Worm (Caenorhabditis elegans) whole organism, L1 larva: Measurements from ENCODE around the gene nspc-4.

Experiments used
- alr-1 ChIP-seq: fragments of 200-800 bp; sonication (Bioruptor generic); optimal IDR thresholded peaks from 2 replicates; lab custom pipeline; 2018; ENCODE audit warnings: borderline replicate concordance, mild to moderate bottlenecking, missing genetic modification characterization, missing compliant biosample characterization
- aly-2 ChIP-seq: fragments of 150-350 bp; optimal IDR thresholded peaks from 2 replicates; lab custom pipeline; 2014; ENCODE audit warnings: missing biosample characterization, missing genetic modification characterization
- ceh-8 ChIP-seq: fragments of 200-800 bp; sonication (Bioruptor generic); optimal IDR thresholded peaks from 2 replicates; lab custom pipeline; 2018; ENCODE audit warnings: mild to moderate bottlenecking, missing genetic modification characterization, moderate library complexity, missing compliant biosample characterization
- ces-1 ChIP-seq: fragments of 150-350 bp; optimal IDR thresholded peaks from 2 replicates; lab custom pipeline; 2014; ENCODE audit warnings: missing biosample characterization, missing genetic modification reagents, missing genetic modification characterization
- egl-27 ChIP-seq, 2 experiments: fragments of 150-350 bp in 1 of 2; sonication (generic microtip); optimal IDR thresholded peaks; 3 replicates each; lab custom pipeline; 2017 to 2018; ENCODE audit warnings: missing biosample characterization in 2 of 2, missing genetic modification characterization in 2 of 2, missing genetic modification reagents in 2 of 2
- elt-2 ChIP-seq: sonication (generic microtip); optimal IDR thresholded peaks from 2 replicates; lab custom pipeline; 2016; ENCODE audit warnings: missing genetic modification characterization, mild to moderate bottlenecking, inconsistent platforms, missing compliant biosample characterization, missing genetic modification reagents
- lin-15B ChIP-seq: fragments of 150-350 bp; sonication (generic microtip); optimal IDR thresholded peaks from 3 replicates; lab custom pipeline; 2014; ENCODE audit warnings: missing biosample characterization, missing genetic modification characterization
- lin-35 ChIP-seq, 2 experiments: fragments of 150-350 bp; optimal IDR thresholded peaks; 2 replicates each; lab custom pipeline; 2014; ENCODE audit warnings: missing biosample characterization in 2 of 2, missing genetic modification characterization in 2 of 2, missing genetic modification reagents in 2 of 2
- lin-39 ChIP-seq: fragments of 150-350 bp; optimal IDR thresholded peaks from 2 replicates; lab custom pipeline; 2014; ENCODE audit warnings: missing biosample characterization, missing genetic modification reagents, missing genetic modification characterization
- mep-1 ChIP-seq: fragments of 150-350 bp; optimal IDR thresholded peaks from 2 replicates; lab custom pipeline; 2014; ENCODE audit warnings: missing biosample characterization, missing genetic modification characterization
- pqm-1 ChIP-seq: sonication (generic microtip); optimal IDR thresholded peaks from 3 replicates; lab custom pipeline; 2017; ENCODE audit warnings: missing biosample characterization, missing genetic modification characterization
- skn-1 ChIP-seq: fragments of 150-350 bp; optimal IDR thresholded peaks from 2 replicates; lab custom pipeline; 2014; ENCODE audit warnings: missing biosample characterization, missing genetic modification characterization
- tlp-1 ChIP-seq: fragments of 150-350 bp; optimal IDR thresholded peaks from 2 replicates; lab custom pipeline; 2014; ENCODE audit warnings: missing biosample characterization, missing genetic modification characterization
- zag-1 ChIP-seq: fragments of 150-350 bp; optimal IDR thresholded peaks from 2 replicates; lab custom pipeline; 2014; ENCODE audit warnings: missing biosample characterization, missing genetic modification characterization

- TF ChIP-seq lin-35 (GFP tag; optimal IDR thresholded peaks at IDR 0.05; lab: Kevin White, UChicago) (peak; percentile 6 to 80), lin-39 (tag; lab: Kevin White, UChicago) (no peak), aly-2 (tag; lab: Kevin White, UChicago) (no peak), elt-2 (tag; lab: Kevin White, UChicago) (peak; percentile 32), zag-1 (tag; lab: Kevin White, UChicago) (no peak), pqm-1 (no peak), ceh-8 (GFP tag; lab: Kevin White, UChicago) (no peak), mep-1 (tag; lab: Kevin White, UChicago) (peak; percentile 79), egl-27 (tag; optimal IDR thresholded peaks at IDR 0.05; lab: Kevin White, UChicago) (peak; percentile 33 to 62), tlp-1 (tag; lab: Kevin White, UChicago) (no peak), ces-1 (no peak), alr-1 (tag; lab: Kevin White, UChicago) (no peak), lin-15B (tag; lab: Kevin White, UChicago) (no peak), skn-1 (tag; lab: Kevin White, UChicago) (no peak)
Observed at ce11 chrX:8550099-8550498, 11.9 kb upstream of the nspc-4 start.
